Worm (Caenorhabditis elegans) whole organism, L4/young adult: ENCODE results near the gene T28A11.17.

Source experiments
- W03F9.2 ChIP-seq: fragments of 150-350 bp; optimal IDR thresholded peaks from 2 replicates; lab custom pipeline; 2014; ENCODE audit warnings: missing biosample characterization, missing genetic modification characterization
- dao-5 ChIP-seq: sonication (generic microtip); optimal IDR thresholded peaks from 2 replicates; lab custom pipeline; 2016; ENCODE audit warnings: missing genotype, missing genetic modification characterization, moderate library complexity, missing compliant biosample characterization
- him-1 ChIP-seq: sonication (generic microtip); optimal IDR thresholded peaks from 2 replicates; lab custom pipeline; 2016; ENCODE audit warnings: missing genotype, missing genetic modification reagents, missing genetic modification characterization, missing compliant biosample characterization

Gene T28A11.17

ce11 chrV:3256051-3256450 is 10.0 kb downstream of the T28A11.17 start, which contains the start of gene srt-63:
Gene srt-63, minus strand, starts transcription at chrV:3256151.
- TF ChIP-seq him-1 (tag; lab: Kevin White, UChicago), result no peak
- TF ChIP-seq W03F9.2, result no peak
- no peak for TF ChIP-seq dao-5 (tag; lab: Kevin White, UChicago)

ce11 chrV:3250153-3250552 is 15.9 kb downstream of the T28A11.17 start, which contains the start of gene T28A11.13:
Gene T28A11.13, minus strand, starts transcription at chrV:3250253.
- TF ChIP-seq W03F9.2 (no peak), him-1 (tag; lab: Kevin White, UChicago) (no peak), dao-5 (tag; lab: Kevin White, UChicago) (no peak)

DNA sequence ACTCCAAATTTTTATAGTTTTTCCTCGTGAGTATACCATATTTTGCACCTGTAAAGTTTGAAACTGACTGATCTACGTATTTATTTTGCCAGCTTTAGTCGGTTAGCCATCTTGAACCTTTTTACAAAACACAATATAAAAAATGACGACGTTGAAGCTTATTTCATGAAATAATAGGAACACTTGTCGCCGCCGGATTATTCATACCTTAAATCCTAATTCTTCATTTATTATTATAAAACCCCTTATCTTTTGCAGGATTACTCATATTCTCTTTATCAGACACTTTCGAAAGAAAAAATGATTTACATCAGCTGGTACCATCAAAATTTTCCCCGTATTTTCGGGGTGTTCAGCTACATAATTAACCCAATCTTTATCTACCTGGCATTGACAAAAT is 18.6 kb downstream of the T28A11.17 start, which contains the start of gene srj-8:
TSS of gene srj-8 (plus strand) at position 301 of the 400 bp plus-strand sequence.
- TF ChIP-seq him-1 (tag; lab: Kevin White, UChicago) (no peak), dao-5 (tag; lab: Kevin White, UChicago) (no peak), W03F9.2 (no peak)

ce11 chrV:3244703-3245102 is 21.4 kb downstream of the T28A11.17 start, which contains the start of gene srj-7:
Gene srj-7, plus strand, starts transcription at chrV:3245003.
- no peak for TF ChIP-seq W03F9.2
- no peak for TF ChIP-seq him-1 (tag; lab: Kevin White, UChicago)
- TF ChIP-seq dao-5 (tag; lab: Kevin White, UChicago), result no peak

DNA sequence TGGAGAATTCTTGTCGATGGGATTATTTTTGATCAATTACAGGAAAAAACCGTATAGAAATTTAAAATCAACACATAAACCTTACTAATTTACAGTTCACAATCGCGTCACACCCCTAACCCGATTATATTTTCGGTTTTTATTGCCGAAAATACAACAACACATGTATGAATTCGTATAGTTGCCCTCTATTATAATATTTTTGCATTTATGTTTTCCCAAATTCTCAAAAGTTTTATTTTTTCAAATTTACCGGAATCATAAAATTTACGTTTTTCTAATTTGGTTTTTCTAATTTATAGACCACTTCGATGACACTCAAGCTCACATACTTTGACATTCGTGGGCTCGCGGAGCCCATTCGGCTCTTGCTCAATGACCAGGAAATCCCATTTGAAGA is 23.1 kb downstream of the T28A11.17 start, which contains the start of gene gst-23:
TSS of gene gst-23 (plus strand) at position 301 of the 400 bp plus-strand sequence.
- no peak for TF ChIP-seq him-1 (tag; lab: Kevin White, UChicago)
- no peak for TF ChIP-seq dao-5 (tag; lab: Kevin White, UChicago)
- no peak for TF ChIP-seq W03F9.2

- no peak for TF ChIP-seq him-1 (tag; lab: Kevin White, UChicago)
- no peak for TF ChIP-seq dao-5 (tag; lab: Kevin White, UChicago)
- TF ChIP-seq W03F9.2, result no peak
Observed at ce11 chrV:3241175-3241574, 24.9 kb downstream of the T28A11.17 start, which contains the start of gene srj-11. Gene srj-11, plus strand, starts transcription at chrV:3241424.

ce11 chrV:3236610-3237009 is 29.5 kb downstream of the T28A11.17 start, which contains the start of the genes K08D9.9 and str-16:
Gene K08D9.9, minus strand, starts transcription at chrV:3236710.
Gene str-16, plus strand, starts transcription at chrV:3236875.
- TF ChIP-seq W03F9.2 (no peak), him-1 (tag; lab: Kevin White, UChicago) (no peak), dao-5 (tag; lab: Kevin White, UChicago) (no peak)

DNA sequence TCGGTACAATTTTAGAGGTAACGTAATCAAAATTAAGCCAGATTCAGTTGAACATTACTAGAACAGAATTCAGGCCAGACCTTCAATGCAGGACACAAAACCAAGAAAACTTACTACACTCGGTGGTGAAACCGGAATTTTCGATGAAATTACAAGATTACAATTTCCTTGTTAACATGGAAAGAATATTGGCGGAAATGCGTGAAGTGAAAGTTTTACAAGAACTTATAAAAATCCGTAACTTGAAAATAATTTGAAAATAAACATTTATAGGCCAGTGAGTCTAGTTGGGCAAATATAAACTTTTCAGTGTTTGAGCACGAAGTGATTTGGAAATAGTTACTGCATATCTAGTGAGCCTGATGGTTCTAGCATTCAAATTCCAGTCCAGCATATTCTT is 31.2 kb downstream of the T28A11.17 start, which contains the start of gene K08D9.6:
TSS of gene K08D9.6 (minus strand) at position 101 of the 400 bp plus-strand sequence.
- no peak for TF ChIP-seq dao-5 (tag; lab: Kevin White, UChicago)

ce11 chrV:3230597-3230996 is 35.5 kb downstream of the T28A11.17 start, which contains the start of gene K08D9.10:
Gene K08D9.10, plus strand, starts transcription at chrV:3230897.
- TF ChIP-seq W03F9.2, result no peak
- TF ChIP-seq dao-5 (tag; lab: Kevin White, UChicago), result no peak
- no peak for TF ChIP-seq him-1 (tag; lab: Kevin White, UChicago)

DNA sequence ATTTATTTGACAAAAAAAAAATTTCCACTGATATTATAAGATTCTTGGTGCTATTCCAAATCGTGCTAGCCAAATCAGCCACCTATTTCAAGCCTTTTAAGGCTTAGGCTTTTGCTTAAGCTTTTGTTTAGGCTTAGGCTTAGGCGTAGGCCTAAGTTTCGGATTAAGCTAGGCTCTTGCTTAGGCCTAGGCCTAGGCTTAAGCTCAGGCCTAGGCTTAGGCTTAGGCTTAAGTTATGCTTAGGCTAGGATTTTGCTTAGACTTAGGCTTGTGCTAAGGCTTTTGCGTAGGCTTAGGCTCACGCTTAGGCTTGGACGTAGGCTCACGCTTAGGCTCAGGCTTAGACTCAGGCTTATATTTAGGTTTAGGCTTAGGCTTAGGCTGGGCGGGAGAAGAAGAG is 35.9 kb downstream of the T28A11.17 start:
- no peak for TF ChIP-seq him-1 (tag; lab: Kevin White, UChicago)
- TF ChIP-seq W03F9.2, result no peak
- no peak for TF ChIP-seq dao-5 (tag; lab: Kevin White, UChicago)

- TF ChIP-seq W03F9.2 (no peak), him-1 (tag; lab: Kevin White, UChicago) (no peak), dao-5 (tag; lab: Kevin White, UChicago) (no peak)
Observed at ce11 chrV:3227373-3227772, 38.7 kb downstream of the T28A11.17 start, which contains the start of gene K08D9.2. Gene K08D9.2, plus strand, starts transcription at chrV:3227673.

DNA sequence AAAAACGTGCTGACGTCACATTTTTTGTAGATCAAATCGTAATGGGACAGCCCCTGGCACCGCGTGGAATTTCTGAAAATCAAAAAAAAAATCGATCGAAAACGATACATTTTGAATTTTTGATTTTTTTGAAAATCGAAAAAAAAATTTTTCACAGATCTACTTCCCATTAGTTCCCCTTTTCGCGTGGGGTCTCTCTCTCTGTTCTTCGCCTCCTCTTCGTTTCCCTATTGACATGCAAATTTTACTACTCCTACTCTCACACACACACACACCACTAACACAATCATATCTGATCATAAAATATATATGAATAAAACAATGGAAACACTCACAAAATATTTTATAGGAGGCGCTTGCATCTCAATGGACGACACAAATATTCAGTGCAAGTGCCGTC is 47.5 kb downstream of the T28A11.17 start:
- TF ChIP-seq him-1 (tag; lab: Kevin White, UChicago) (no peak), dao-5 (tag; lab: Kevin White, UChicago) (no peak), W03F9.2 (no peak)
